Worm (Caenorhabditis elegans) whole organism, L1 larva: ENCODE measurements around the gene fipr-13.

Experiments used
- C04F5.9 ChIP-seq: sonication (generic microtip); optimal IDR thresholded peaks from 2 replicates; lab custom pipeline; 2016; ENCODE audit warnings: missing genetic modification characterization, missing compliant biosample characterization
- C34B4.2 ChIP-seq: sonication (generic microtip); optimal IDR thresholded peaks from 2 replicates; lab custom pipeline; 2017; ENCODE audit warnings: mild to moderate bottlenecking, missing genetic modification characterization, missing compliant biosample characterization
- ceh-82 ChIP-seq, 3 experiments: fragments of 150-350 bp in 1 of 3; sonication (generic microtip) in 2 of 3; optimal IDR thresholded peaks; 2 replicates each; lab custom pipeline; 2014 to 2017; ENCODE audit warnings: missing biosample characterization in 3 of 3, missing genetic modification characterization in 3 of 3
- lin-13 ChIP-seq: fragments of 150-350 bp; optimal IDR thresholded peaks from 2 replicates; lab custom pipeline; 2014; ENCODE audit warnings: missing biosample characterization, missing genetic modification reagents, missing genetic modification characterization
- mdl-1 ChIP-seq, 2 experiments: fragments of 150-350 bp; optimal IDR thresholded peaks; 2 replicates each; lab custom pipeline; 2014 to 2017; ENCODE audit warnings: missing biosample characterization in 2 of 2, missing genetic modification characterization in 2 of 2, inconsistent platforms in 1 of 2
- mep-1 ChIP-seq: fragments of 150-350 bp; optimal IDR thresholded peaks from 2 replicates; lab custom pipeline; 2014; ENCODE audit warnings: missing biosample characterization, missing genetic modification characterization
- nhr-11 ChIP-seq: fragments of 150-350 bp; optimal IDR thresholded peaks from 2 replicates; lab custom pipeline; 2014; ENCODE audit warnings: missing biosample characterization, missing genetic modification characterization
- nhr-12 ChIP-seq: sonication (generic microtip); optimal IDR thresholded peaks from 2 replicates; lab custom pipeline; 2017; ENCODE audit warnings: missing biosample characterization, missing genetic modification characterization
- sup-37 ChIP-seq: fragments of 200-800 bp; sonication (Bioruptor generic); optimal IDR thresholded peaks from 2 replicates; lab custom pipeline; 2018; ENCODE audit warnings: mild to moderate bottlenecking, missing genetic modification characterization, missing compliant biosample characterization
- unc-62 ChIP-seq: fragments of 150-350 bp; optimal IDR thresholded peaks from 2 replicates; lab custom pipeline; 2014; ENCODE audit warnings: missing biosample characterization, missing genetic modification reagents, missing genetic modification characterization
- zag-1 ChIP-seq: fragments of 150-350 bp; optimal IDR thresholded peaks from 2 replicates; lab custom pipeline; 2014; ENCODE audit warnings: missing biosample characterization, missing genetic modification characterization

ce11 chrV:10019083-10019624, 45.2 kb upstream of the fipr-13 start:
- TF ChIP-seq mep-1 (tag; lab: Kevin White, UChicago): no peak
- no peak for TF ChIP-seq C04F5.9 (tag; lab: Kevin White, UChicago)
- no peak for TF ChIP-seq C34B4.2
- no peak for TF ChIP-seq sup-37 (GFP tag; lab: Kevin White, UChicago)
- TF ChIP-seq nhr-11 (tag; lab: Kevin White, UChicago): no peak
- no peak for TF ChIP-seq mdl-1 (tag; optimal IDR thresholded peaks at IDR 0.05; lab: Kevin White, UChicago)
- no peak for TF ChIP-seq ceh-82 (tag; optimal IDR thresholded peaks at IDR 0.05; lab: Kevin White, UChicago)
- TF ChIP-seq zag-1 (tag; lab: Kevin White, UChicago): no peak
- TF ChIP-seq nhr-12 (tag; lab: Kevin White, UChicago): no peak
- no peak for TF ChIP-seq unc-62 (GFP tag; lab: Kevin White, UChicago)
- no peak for TF ChIP-seq lin-13 (GFP tag; lab: Kevin White, UChicago)
